Fruit fly (Drosophila melanogaster) whole organism, embryonic: ENCODE measurements around the gene CG33986.
A peak's percentile ranks its signal among the peaks of the same experiment; 100 is the strongest.

Experiments
- Atf6 ChIP-seq: fragments of 200-800 bp; sonication (Bioruptor generic); IDR thresholded peaks from 2 replicates; pipeline ENCODE4 v1.3.6; 2022; ENCODE audit warnings: missing biosample characterization, missing genetic modification characterization
- CG10462 ChIP-seq: fragments of 200-800 bp; sonication (Bioruptor generic); optimal IDR thresholded peaks from 2 replicates; lab custom pipeline; 2016; ENCODE audit warnings: missing biosample characterization, missing genetic modification characterization
- CG10979 ChIP-seq: fragments of 200-800 bp; sonication (Bioruptor generic); optimal IDR thresholded peaks from 2 replicates; lab custom pipeline; 2018; ENCODE audit warnings: missing biosample characterization, mild to moderate bottlenecking, missing genetic modification characterization, moderate library complexity
- CG11696 ChIP-seq: fragments of 200-800 bp; sonication (Bioruptor generic); IDR thresholded peaks from 2 replicates; pipeline ENCODE4 v1.3.6; 2022; ENCODE audit warnings: missing biosample characterization, missing genetic modification characterization
- CG11723 ChIP-seq: fragments of 200-800 bp; sonication (Bioruptor generic); optimal IDR thresholded peaks from 2 replicates; lab custom pipeline; 2017; ENCODE audit warnings: missing biosample characterization, mild to moderate bottlenecking, missing genetic modification characterization
- CG12391 ChIP-seq: fragments of 200-800 bp; sonication (Bioruptor generic); optimal IDR thresholded peaks from 3 replicates; lab custom pipeline; 2018; ENCODE audit warnings: missing biosample characterization, mild to moderate bottlenecking, missing genetic modification characterization, moderate library complexity
- CG13123 ChIP-seq: fragments of 200-800 bp; sonication (Bioruptor generic); optimal IDR thresholded peaks from 2 replicates; lab custom pipeline; 2016; ENCODE audit warnings: missing biosample characterization, missing genetic modification characterization
- CG14014 ChIP-seq: fragments of 200-800 bp; sonication (Bioruptor generic); IDR thresholded peaks from 2 replicates; pipeline ENCODE4 v1.3.6; 2022; ENCODE audit warnings: missing biosample characterization, missing genetic modification characterization
- CG15479 ChIP-seq: fragments of 200-800 bp; sonication (Bioruptor generic); optimal IDR thresholded peaks from 3 replicates; lab custom pipeline; 2019; ENCODE audit warnings: missing biosample characterization, mild to moderate bottlenecking, missing genetic modification characterization, moderate library complexity
- CG17186 ChIP-seq: fragments of 200-800 bp; sonication (Bioruptor generic); optimal IDR thresholded peaks from 3 replicates; lab custom pipeline; 2017; ENCODE audit warnings: missing biosample characterization, missing genetic modification reagents, missing genetic modification characterization
- CG17385 ChIP-seq: fragments of 200-800 bp; sonication (Bioruptor generic); optimal IDR thresholded peaks from 3 replicates; lab custom pipeline; 2018; ENCODE audit warnings: missing biosample characterization, mild to moderate bottlenecking, missing genetic modification characterization
- CG17829 ChIP-seq: fragments of 200-800 bp; optimal IDR thresholded peaks from 2 replicates; lab custom pipeline; 2019; ENCODE audit warnings: missing biosample characterization, mild to moderate bottlenecking, missing genetic modification characterization, moderate library complexity
- CG1792 ChIP-seq: fragments of 200-800 bp; sonication (Bioruptor generic); optimal IDR thresholded peaks from 2 replicates; lab custom pipeline; 2016; ENCODE audit warnings: missing biosample characterization, missing genetic modification characterization
- CG30403 ChIP-seq: fragments of 200-800 bp; sonication (Bioruptor generic); optimal IDR thresholded peaks from 3 replicates; lab custom pipeline; 2016; ENCODE audit warnings: missing biosample characterization, missing genetic modification characterization
- CG30431 ChIP-seq: fragments of 200-800 bp; sonication (Bioruptor generic); optimal IDR thresholded peaks from 2 replicates; lab custom pipeline; 2017; ENCODE audit warnings: missing biosample characterization, missing genetic modification characterization
- CG31388 ChIP-seq: fragments of 200-800 bp; sonication (Bioruptor generic); optimal IDR thresholded peaks from 2 replicates; lab custom pipeline; 2016; ENCODE audit warnings: missing biosample characterization, missing genetic modification characterization
- CG31441 ChIP-seq: fragments of 200-800 bp; sonication (Bioruptor generic); IDR thresholded peaks from 2 replicates; pipeline ENCODE4 v1.3.6; 2022; ENCODE audit warnings: missing biosample characterization, missing genetic modification characterization
- CG6813 ChIP-seq: fragments of 200-800 bp; sonication (Bioruptor generic); optimal IDR thresholded peaks from 2 replicates; lab custom pipeline; 2017; ENCODE audit warnings: missing biosample characterization, missing genetic modification characterization, mild to moderate bottlenecking, moderate library complexity, missing genetic modification reagents
- CG8924 ChIP-seq: fragments of 200-800 bp; optimal IDR thresholded peaks from 3 replicates; lab custom pipeline; 2019; ENCODE audit warnings: missing biosample characterization, mild to moderate bottlenecking, missing genetic modification characterization, moderate library complexity
- Chrac-16 ChIP-seq: fragments of 200-800 bp; sonication (Bioruptor generic); optimal IDR thresholded peaks from 3 replicates; lab custom pipeline; 2016; ENCODE audit warnings: missing biosample characterization, missing genetic modification characterization
- D19B ChIP-seq: fragments of 200-800 bp; sonication (Bioruptor generic); optimal IDR thresholded peaks from 2 replicates; lab custom pipeline; 2017; ENCODE audit warnings: missing biosample characterization, mild to moderate bottlenecking, missing genetic modification characterization
- Drgx ChIP-seq: fragments of 200-800 bp; sonication (Bioruptor generic); IDR thresholded peaks from 2 replicates; pipeline ENCODE4 v1.3.6; 2022; ENCODE audit warnings: missing biosample characterization, missing genetic modification characterization
- H15 ChIP-seq: fragments of 200-800 bp; sonication (Bioruptor generic); IDR thresholded peaks from 3 replicates; pipeline ENCODE4 v1.3.6; 2022; ENCODE audit warnings: missing biosample characterization, missing genetic modification characterization
- HHEX ChIP-seq: fragments of 200-800 bp; sonication (Bioruptor generic); optimal IDR thresholded peaks from 3 replicates; lab custom pipeline; 2017; ENCODE audit warnings: missing biosample characterization, mild to moderate bottlenecking, missing genetic modification characterization, missing genetic modification reagents
- Max ChIP-seq: fragments of 200-800 bp; sonication (Bioruptor generic); optimal IDR thresholded peaks from 2 replicates; lab custom pipeline; 2016; ENCODE audit warnings: missing biosample characterization, mild to moderate bottlenecking, missing genetic modification characterization
- Sox102F ChIP-seq: fragments of 200-800 bp; sonication (Bioruptor generic); optimal IDR thresholded peaks from 2 replicates; lab custom pipeline; 2018; ENCODE audit warnings: missing biosample characterization, mild to moderate bottlenecking, missing genetic modification characterization, moderate library complexity
- TFAM ChIP-seq: fragments of 200-800 bp; sonication (Bioruptor generic); optimal IDR thresholded peaks from 2 replicates; lab custom pipeline; 2017; ENCODE audit warnings: missing biosample characterization, missing genetic modification characterization, inconsistent platforms
- ash1 ChIP-seq: fragments of 200-800 bp; sonication (Bioruptor generic); optimal IDR thresholded peaks from 2 replicates; lab custom pipeline; 2018; ENCODE audit warnings: missing biosample characterization, mild to moderate bottlenecking, missing genetic modification characterization
- corto ChIP-seq: fragments of 200-800 bp; sonication (Bioruptor generic); optimal IDR thresholded peaks from 2 replicates; lab custom pipeline; 2016; ENCODE audit warnings: missing biosample characterization, mild to moderate bottlenecking, missing genetic modification characterization, moderate library complexity
- cwo ChIP-seq: fragments of 200-800 bp; sonication (Bioruptor generic); optimal IDR thresholded peaks from 3 replicates; lab custom pipeline; 2017; ENCODE audit warnings: missing biosample characterization, missing genetic modification characterization, mild to moderate bottlenecking, moderate library complexity, missing genetic modification reagents
- da ChIP-seq: fragments of 200-800 bp; sonication (Bioruptor generic); optimal IDR thresholded peaks from 2 replicates; lab custom pipeline; 2016; ENCODE audit warnings: missing biosample characterization, missing genetic modification characterization
- emc ChIP-seq: fragments of 200-800 bp; sonication (Bioruptor generic); optimal IDR thresholded peaks from 2 replicates; lab custom pipeline; 2016; ENCODE audit warnings: missing biosample characterization, missing genetic modification characterization
- eyg ChIP-seq: fragments of 200-800 bp; sonication (Bioruptor generic); optimal IDR thresholded peaks from 3 replicates; lab custom pipeline; 2016; ENCODE audit warnings: missing biosample characterization, missing genetic modification characterization
- fd3F ChIP-seq: fragments of 200-800 bp; sonication (Bioruptor generic); optimal IDR thresholded peaks from 2 replicates; lab custom pipeline; 2018; ENCODE audit warnings: missing biosample characterization, mild to moderate bottlenecking, missing genetic modification characterization, moderate library complexity
- gem ChIP-seq: fragments of 200-800 bp; sonication (Bioruptor generic); optimal IDR thresholded peaks from 2 replicates; lab custom pipeline; 2019; ENCODE audit warnings: missing biosample characterization, mild to moderate bottlenecking, missing genetic modification characterization, moderate library complexity
- grn ChIP-seq: fragments of 200-800 bp; sonication (Bioruptor generic); optimal IDR thresholded peaks from 3 replicates; lab custom pipeline; 2017; ENCODE audit warnings: missing biosample characterization, missing genetic modification characterization
- lab ChIP-seq: fragments of 200-800 bp; sonication (Bioruptor generic); optimal IDR thresholded peaks from 3 replicates; lab custom pipeline; 2017; ENCODE audit warnings: missing biosample characterization, missing genetic modification characterization, mild to moderate bottlenecking, moderate library complexity, missing genetic modification reagents
- lilli ChIP-seq: fragments of 200-800 bp; sonication (Bioruptor generic); optimal IDR thresholded peaks from 3 replicates; lab custom pipeline; 2016; ENCODE audit warnings: missing biosample characterization, missing genetic modification characterization
- nerfin-2 ChIP-seq: fragments of 200-800 bp; sonication (Bioruptor generic); IDR thresholded peaks from 2 replicates; pipeline ENCODE4 v1.3.6; 2022; ENCODE audit warnings: missing biosample characterization, missing genetic modification characterization; ENCODE audit not compliant: partially characterized antibody
- pb ChIP-seq: fragments of 200-800 bp; sonication (Bioruptor generic); optimal IDR thresholded peaks from 3 replicates; lab custom pipeline; 2016; ENCODE audit warnings: missing biosample characterization, missing genetic modification characterization
- phol ChIP-seq: fragments of 200-800 bp; sonication (Bioruptor generic); optimal IDR thresholded peaks from 3 replicates; lab custom pipeline; 2018; ENCODE audit warnings: missing biosample characterization, mild to moderate bottlenecking, missing genetic modification characterization, moderate library complexity
- repo ChIP-seq: fragments of 200-800 bp; sonication (Bioruptor generic); optimal IDR thresholded peaks from 2 replicates; lab custom pipeline; 2016; ENCODE audit warnings: missing biosample characterization, missing genetic modification characterization
- schlank ChIP-seq: fragments of 200-800 bp; sonication (Bioruptor generic); optimal IDR thresholded peaks from 2 replicates; lab custom pipeline; 2018; ENCODE audit warnings: missing biosample characterization, mild to moderate bottlenecking, missing genetic modification characterization
- sd ChIP-seq: fragments of 200-800 bp; sonication (Bioruptor generic); optimal IDR thresholded peaks from 3 replicates; lab custom pipeline; 2018; ENCODE audit warnings: missing biosample characterization, mild to moderate bottlenecking, missing genetic modification characterization, moderate library complexity
- sisA ChIP-seq: fragments of 200-800 bp; sonication (Bioruptor generic); IDR thresholded peaks from 2 replicates; pipeline ENCODE4 v1.3.6; 2022; ENCODE audit warnings: missing biosample characterization, missing genetic modification characterization
- sr ChIP-seq: fragments of 200-800 bp; sonication (Bioruptor generic); IDR thresholded peaks from 3 replicates; pipeline ENCODE4 v1.3.6; 2022; ENCODE audit warnings: missing biosample characterization, missing genetic modification characterization
- stwl ChIP-seq: fragments of 200-800 bp; sonication (Bioruptor generic); optimal IDR thresholded peaks from 3 replicates; lab custom pipeline; 2018; ENCODE audit warnings: missing biosample characterization, mild to moderate bottlenecking, missing genetic modification characterization, moderate library complexity
- vfl ChIP-seq: fragments of 200-800 bp; sonication (Bioruptor generic); optimal IDR thresholded peaks from 2 replicates; lab custom pipeline; 2016; ENCODE audit warnings: missing biosample characterization, missing genetic modification characterization
- zf30C ChIP-seq: fragments of 200-800 bp; sonication (Bioruptor generic); optimal IDR thresholded peaks from 3 replicates; lab custom pipeline; 2018; ENCODE audit warnings: missing biosample characterization, mild to moderate bottlenecking, missing genetic modification characterization
- zfh2 ChIP-seq: fragments of 200-800 bp; sonication (Bioruptor generic); optimal IDR thresholded peaks from 2 replicates; lab custom pipeline; 2016; ENCODE audit warnings: missing biosample characterization, missing genetic modification characterization

The CG33986 gene

DNA sequence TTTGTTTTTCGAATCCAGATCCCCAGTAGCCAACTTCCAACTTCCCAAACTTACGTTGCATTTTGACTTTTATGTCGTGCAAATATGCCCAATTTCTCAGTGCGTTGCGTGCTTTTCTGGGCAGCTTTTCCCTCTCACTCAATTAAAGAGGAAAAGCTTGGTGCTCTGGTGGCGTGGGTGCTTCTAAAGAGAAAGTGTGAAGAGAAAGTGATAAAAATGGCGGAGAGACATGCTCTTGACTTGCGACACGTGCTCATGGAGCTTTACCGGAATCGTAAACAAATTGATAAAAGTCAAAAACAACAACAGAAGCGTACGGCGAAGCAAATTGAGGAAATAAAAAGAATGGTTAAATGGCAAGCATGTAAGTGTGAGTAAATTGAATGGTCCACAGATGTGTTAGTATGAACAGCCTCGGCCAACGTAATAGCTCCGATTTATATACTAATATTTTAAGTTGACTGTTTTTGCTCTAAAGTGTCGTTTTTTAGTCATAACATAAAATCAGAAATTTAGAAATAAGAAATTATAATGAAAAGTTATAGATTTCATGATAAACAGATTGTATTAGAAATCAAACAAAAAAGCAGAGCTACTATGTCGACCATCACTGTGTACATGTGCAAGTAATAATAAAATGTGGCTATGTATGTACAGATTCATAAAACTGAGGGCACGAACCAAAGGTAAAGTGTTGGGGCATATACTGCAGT lies 31.0 kb downstream of the CG33986 start (continued):
- no peak for TF ChIP-seq da (GFP tag; lab: Kevin White, UChicago)
- no peak for TF ChIP-seq HHEX (GFP tag; lab: Kevin White, UChicago)
- no peak for TF ChIP-seq ash1 (GFP tag; lab: Kevin White, UChicago)
- no peak for TF ChIP-seq CG17186
- no peak for TF ChIP-seq CG13123 (GFP tag; lab: Kevin White, UChicago)
- TF ChIP-seq Chrac-16 (GFP tag; lab: Kevin White, UChicago) = no peak
- no peak for TF ChIP-seq TFAM (GFP tag; lab: Kevin White, UChicago)
- peak; percentile 63 for TF ChIP-seq gem (tag; lab: Kevin White, UChicago)
- no peak for TF ChIP-seq vfl (GFP tag; lab: Kevin White, UChicago)
- peak; percentile 77 for TF ChIP-seq CG11696 (GFP tag; lab: Robert Waterston, UW)
- TF ChIP-seq zfh2 (GFP tag; lab: Kevin White, UChicago) = no peak
- TF ChIP-seq CG31441 (GFP tag; lab: Robert Waterston, UW) = peak; percentile 58; the same call in 1 of the 2 replicates
- TF ChIP-seq CG30403 = peak; percentile 7
- no peak for TF ChIP-seq schlank
- no peak for TF ChIP-seq corto (GFP tag; lab: Kevin White, UChicago)
- TF ChIP-seq nerfin-2 = no peak
- TF ChIP-seq lab (GFP tag; lab: Kevin White, UChicago) = peak; percentile 35
- peak; percentile 35 for TF ChIP-seq CG8924 (tag; lab: Kevin White, UChicago)
- TF ChIP-seq CG12391 = peak; percentile 5
- peak; percentile 3 for TF ChIP-seq D19B
- no peak for TF ChIP-seq CG31388 (GFP tag; lab: Kevin White, UChicago)
- TF ChIP-seq CG30431 (GFP tag; lab: Kevin White, UChicago) = no peak
- no peak for TF ChIP-seq CG1792
- TF ChIP-seq sd (tag; lab: Kevin White, UChicago) = no peak
- TF ChIP-seq pb = no peak
- TF ChIP-seq Atf6 (GFP tag; lab: Robert Waterston, UW) = no peak
- peak; percentile 43; the same call in 1 of the 2 replicates for TF ChIP-seq sisA (GFP tag; lab: Robert Waterston, UW)
- TF ChIP-seq Sox102F (GFP tag; lab: Kevin White, UChicago) = peak; percentile 42
- no peak for TF ChIP-seq fd3F
- TF ChIP-seq Drgx (GFP tag; lab: Robert Waterston, UW) = no peak
- TF ChIP-seq phol = peak; percentile 36
- no peak for TF ChIP-seq eyg
- no peak for TF ChIP-seq CG17385
- TF ChIP-seq zf30C (GFP tag; lab: Kevin White, UChicago) = no peak
- no peak for TF ChIP-seq grn
- no peak for TF ChIP-seq H15 (GFP tag; lab: Robert Waterston, UW)
- TF ChIP-seq CG17829 (tag; lab: Kevin White, UChicago) = no peak
- no peak for TF ChIP-seq lilli (GFP tag; lab: Kevin White, UChicago)
- TF ChIP-seq stwl (tag; lab: Kevin White, UChicago) = no peak
- TF ChIP-seq CG10979 (tag; lab: Kevin White, UChicago) = no peak
- no peak for TF ChIP-seq CG11723
- TF ChIP-seq CG15479 (GFP tag; lab: Kevin White, UChicago) = no peak
- no peak for TF ChIP-seq repo (GFP tag; lab: Kevin White, UChicago)
- peak; percentile 35 for TF ChIP-seq CG6813 (GFP tag; lab: Kevin White, UChicago)
- no peak for TF ChIP-seq CG14014 (GFP tag; lab: Robert Waterston, UW)
- TF ChIP-seq Max (GFP tag; lab: Kevin White, UChicago) = peak; percentile 32
- TF ChIP-seq emc = no peak
- no peak for TF ChIP-seq CG10462
- TF ChIP-seq cwo = peak; percentile 82
- TF ChIP-seq sr (GFP tag; lab: Robert Waterston, UW) = peak; percentile 53; the same call in 2 of the 3 replicates
